Worm (Caenorhabditis elegans): ENCODE data around the gene Y32H12A.1.

ce11 chrIII:5340530-5340929, 21.5 kb upstream of the Y32H12A.1 start:
- no peak for TF ChIP-seq lsy-2 (tag; optimal IDR thresholded peaks at IDR 0.05)
- no peak for TF ChIP-seq zip-2 (tag; optimal IDR thresholded peaks at IDR 0.05)

Measured in whole organism, L4 larva.